Fruit fly (Drosophila melanogaster) whole organism, embryonic: Measurements from ENCODE around the gene Tim17b1.

Experiments
- BtbVII ChIP-seq: fragments of 200-800 bp; sonication (Bioruptor generic); optimal IDR thresholded peaks from 3 replicates; lab custom pipeline; 2017; ENCODE audit warnings: missing biosample characterization, mild to moderate bottlenecking, missing genetic modification characterization
- CG1024 ChIP-seq: fragments of 200-800 bp; sonication (Bioruptor generic); IDR thresholded peaks from 2 replicates; pipeline ENCODE4 v1.3.6; 2022; ENCODE audit warnings: missing biosample characterization, missing genetic modification characterization
- CG11093 ChIP-seq: fragments of 200-800 bp; sonication (Bioruptor generic); IDR thresholded peaks from 3 replicates; pipeline ENCODE4 v1.3.6; 2022; ENCODE audit warnings: missing biosample characterization, missing genetic modification characterization
- CG13775 ChIP-seq: fragments of 200-800 bp; sonication (Bioruptor generic); optimal IDR thresholded peaks from 3 replicates; lab custom pipeline; 2017; ENCODE audit warnings: missing biosample characterization, mild to moderate bottlenecking, missing genetic modification characterization
- CG14667 ChIP-seq: fragments of 200-800 bp; sonication (Bioruptor generic); IDR thresholded peaks from 2 replicates; pipeline ENCODE4 v1.3.6; 2022; ENCODE audit warnings: missing biosample characterization, missing genetic modification characterization
- CG14710 ChIP-seq: fragments of 200-800 bp; sonication (Bioruptor generic); optimal IDR thresholded peaks from 3 replicates; lab custom pipeline; 2019; ENCODE audit warnings: missing biosample characterization, mild to moderate bottlenecking, missing genetic modification characterization, moderate library complexity
- CG15514 ChIP-seq: fragments of 200-800 bp; sonication (Bioruptor generic); optimal IDR thresholded peaks from 3 replicates; lab custom pipeline; 2017; ENCODE audit warnings: missing biosample characterization, missing genetic modification characterization, mild to moderate bottlenecking, moderate library complexity, missing genetic modification reagents
- CG17328 ChIP-seq: fragments of 200-800 bp; sonication (Bioruptor generic); IDR thresholded peaks from 2 replicates; pipeline ENCODE4 v1.3.6; 2022; ENCODE audit warnings: missing biosample characterization, missing genetic modification characterization
- CG18599 ChIP-seq: fragments of 200-800 bp; sonication (Bioruptor generic); optimal IDR thresholded peaks from 3 replicates; lab custom pipeline; 2017; ENCODE audit warnings: missing biosample characterization, missing genetic modification characterization, mild to moderate bottlenecking, moderate library complexity, missing genetic modification reagents
- CG18619 ChIP-seq: fragments of 200-800 bp; sonication (Bioruptor generic); optimal IDR thresholded peaks from 3 replicates; lab custom pipeline; 2017; ENCODE audit warnings: missing biosample characterization, mild to moderate bottlenecking, missing genetic modification characterization
- CG2678 ChIP-seq: fragments of 200-800 bp; sonication (Bioruptor generic); optimal IDR thresholded peaks from 3 replicates; lab custom pipeline; 2019; ENCODE audit warnings: missing biosample characterization, mild to moderate bottlenecking, missing genetic modification characterization, moderate library complexity
- CG2875 ChIP-seq: fragments of 200-800 bp; sonication (Bioruptor generic); optimal IDR thresholded peaks from 2 replicates; lab custom pipeline; 2017; ENCODE audit warnings: missing biosample characterization, mild to moderate bottlenecking, missing genetic modification characterization, missing genetic modification reagents
- CG2889 ChIP-seq: fragments of 200-800 bp; sonication (Bioruptor generic); IDR thresholded peaks from 3 replicates; pipeline ENCODE4 v1.3.6; 2022; ENCODE audit warnings: missing biosample characterization, missing genetic modification characterization
- CG31224 ChIP-seq: fragments of 200-800 bp; sonication (Bioruptor generic); IDR thresholded peaks from 2 replicates; pipeline ENCODE4 v1.3.6; 2022; ENCODE audit warnings: missing biosample characterization, missing genetic modification characterization
- CG4282 ChIP-seq: fragments of 200-800 bp; sonication (Bioruptor generic); optimal IDR thresholded peaks from 2 replicates; lab custom pipeline; 2016; ENCODE audit warnings: missing biosample characterization, missing genetic modification characterization
- CG4360 ChIP-seq: fragments of 200-800 bp; sonication (Bioruptor generic); IDR thresholded peaks from 2 replicates; pipeline ENCODE4 v1.3.6; 2022; ENCODE audit warnings: missing biosample characterization, missing genetic modification characterization
- CG43689 ChIP-seq: fragments of 200-800 bp; sonication (Bioruptor generic); IDR thresholded peaks from 2 replicates; pipeline ENCODE4 v1.3.6; 2022; ENCODE audit warnings: missing biosample characterization, missing genetic modification characterization
- CG4424 ChIP-seq: fragments of 200-800 bp; sonication (Bioruptor generic); optimal IDR thresholded peaks from 3 replicates; lab custom pipeline; 2016; ENCODE audit warnings: missing biosample characterization, missing genetic modification characterization
- CG5180 ChIP-seq: fragments of 200-800 bp; sonication (Bioruptor generic); optimal IDR thresholded peaks from 3 replicates; lab custom pipeline; 2017; ENCODE audit warnings: missing biosample characterization, missing genetic modification characterization, mild to moderate bottlenecking, moderate library complexity, missing genetic modification reagents
- CG6175 ChIP-seq: fragments of 200-800 bp; sonication (Bioruptor generic); IDR thresholded peaks from 3 replicates; pipeline ENCODE4 v1.3.6; 2022; ENCODE audit warnings: missing biosample characterization, missing genetic modification characterization
- D19B ChIP-seq: fragments of 200-800 bp; sonication (Bioruptor generic); optimal IDR thresholded peaks from 2 replicates; lab custom pipeline; 2017; ENCODE audit warnings: missing biosample characterization, mild to moderate bottlenecking, missing genetic modification characterization
- Dll ChIP-seq: fragments of 200-800 bp; sonication (Bioruptor generic); IDR thresholded peaks from 4 replicates; pipeline ENCODE4 v1.3.6; 2022; ENCODE audit warnings: missing biosample characterization, missing genetic modification characterization; ENCODE audit not compliant: partially characterized antibody
- Hey ChIP-seq: fragments of 200-800 bp; sonication (Bioruptor generic); optimal IDR thresholded peaks from 3 replicates; lab custom pipeline; 2018; ENCODE audit warnings: missing biosample characterization, mild to moderate bottlenecking, missing genetic modification characterization
- Mrtf ChIP-seq: fragments of 200-800 bp; sonication (Bioruptor generic); IDR thresholded peaks from 3 replicates; pipeline ENCODE4 v1.3.6; 2022; ENCODE audit warnings: missing biosample characterization, missing genetic modification characterization
- NFAT ChIP-seq: fragments of 200-800 bp; sonication (Bioruptor generic); IDR thresholded peaks from 2 replicates; pipeline ENCODE4 v1.3.6; 2022; ENCODE audit warnings: missing biosample characterization, missing genetic modification characterization
- Poxn ChIP-seq: fragments of 200-800 bp; sonication (Bioruptor generic); IDR thresholded peaks from 2 replicates; pipeline ENCODE4 v1.3.6; 2022; ENCODE audit warnings: missing biosample characterization, missing genetic modification characterization
- Rx ChIP-seq: fragments of 200-800 bp; sonication (Bioruptor generic); IDR thresholded peaks from 2 replicates; pipeline ENCODE4 v1.3.6; 2022; ENCODE audit warnings: missing biosample characterization, missing genetic modification characterization
- Xrp1 ChIP-seq: fragments of 200-800 bp; sonication (Bioruptor generic); IDR thresholded peaks from 2 replicates; pipeline ENCODE4 v1.3.6; 2022; ENCODE audit warnings: missing biosample characterization, missing genetic modification characterization
- ase ChIP-seq: fragments of 200-800 bp; sonication (Bioruptor generic); IDR thresholded peaks from 3 replicates; pipeline ENCODE4 v1.3.6; 2022; ENCODE audit warnings: missing biosample characterization, missing genetic modification characterization
- chinmo ChIP-seq: fragments of 200-800 bp; sonication (Bioruptor generic); IDR thresholded peaks from 4 replicates; pipeline ENCODE4 v1.3.6; 2022; ENCODE audit warnings: missing biosample characterization, missing genetic modification characterization; ENCODE audit not compliant: partially characterized antibody
- cwo ChIP-seq: fragments of 200-800 bp; sonication (Bioruptor generic); optimal IDR thresholded peaks from 3 replicates; lab custom pipeline; 2017; ENCODE audit warnings: missing biosample characterization, missing genetic modification characterization, mild to moderate bottlenecking, moderate library complexity, missing genetic modification reagents
- dan ChIP-seq: fragments of 200-800 bp; sonication (Bioruptor generic); IDR thresholded peaks from 2 replicates; pipeline ENCODE4 v1.3.6; 2022; ENCODE audit warnings: missing biosample characterization, missing genetic modification characterization
- dm ChIP-seq: fragments of 200-800 bp; sonication (Bioruptor generic); optimal IDR thresholded peaks from 3 replicates; lab custom pipeline; 2016; ENCODE audit warnings: missing biosample characterization, missing genetic modification characterization
- emc ChIP-seq: fragments of 200-800 bp; sonication (Bioruptor generic); optimal IDR thresholded peaks from 2 replicates; lab custom pipeline; 2016; ENCODE audit warnings: missing biosample characterization, missing genetic modification characterization
- en ChIP-seq: fragments of 200-800 bp; sonication (Bioruptor generic); optimal IDR thresholded peaks from 2 replicates; lab custom pipeline; 2016; ENCODE audit warnings: missing biosample characterization, missing genetic modification characterization
- eyg ChIP-seq: fragments of 200-800 bp; sonication (Bioruptor generic); optimal IDR thresholded peaks from 3 replicates; lab custom pipeline; 2016; ENCODE audit warnings: missing biosample characterization, missing genetic modification characterization
- fd102C ChIP-seq: fragments of 200-800 bp; sonication (Bioruptor generic); optimal IDR thresholded peaks from 2 replicates; lab custom pipeline; 2018; ENCODE audit warnings: missing biosample characterization, mild to moderate bottlenecking, missing genetic modification characterization, moderate library complexity
- gce ChIP-seq: fragments of 200-800 bp; sonication (Bioruptor generic); IDR thresholded peaks from 3 replicates; pipeline ENCODE4 v1.3.6; 2022; ENCODE audit warnings: missing biosample characterization, missing genetic modification characterization
- jigr1 ChIP-seq: fragments of 200-800 bp; sonication (Bioruptor generic); IDR thresholded peaks from 3 replicates; pipeline ENCODE4 v1.3.6; 2022; ENCODE audit warnings: missing biosample characterization, missing genetic modification characterization
- jumu ChIP-seq: fragments of 200-800 bp; sonication (Bioruptor generic); optimal IDR thresholded peaks from 3 replicates; lab custom pipeline; 2016; ENCODE audit warnings: missing biosample characterization, missing genetic modification characterization
- lov ChIP-seq, 2 experiments: fragments of 200-800 bp in 1 of 2; fragments of >200 bp in 1 of 2; sonication (Bioruptor generic) in 1 of 2; IDR thresholded peaks in 1 of 2; optimal IDR thresholded peaks in 1 of 2; 2 replicates in 1 of 2; 3 replicates in 1 of 2; pipeline versions ENCODE4 v1.3.6 to Lab custom; 2017 to 2022; ENCODE audit warnings: missing biosample characterization in 1 of 2, missing genetic modification characterization in 1 of 2
- mam ChIP-seq: fragments of 200-800 bp; sonication (Bioruptor generic); optimal IDR thresholded peaks from 3 replicates; lab custom pipeline; 2016; ENCODE audit warnings: missing biosample characterization, missing genetic modification characterization
- repo ChIP-seq: fragments of 200-800 bp; sonication (Bioruptor generic); optimal IDR thresholded peaks from 2 replicates; lab custom pipeline; 2016; ENCODE audit warnings: missing biosample characterization, missing genetic modification characterization
- rib ChIP-seq: fragments of 200-800 bp; sonication (Bioruptor generic); IDR thresholded peaks from 2 replicates; pipeline ENCODE4 v1.3.6; 2022; ENCODE audit warnings: missing biosample characterization, missing genetic modification characterization
- seq ChIP-seq: fragments of 200-800 bp; sonication (Bioruptor generic); IDR thresholded peaks from 2 replicates; pipeline ENCODE4 v1.3.6; 2022; ENCODE audit warnings: missing biosample characterization, missing genetic modification characterization
- shn ChIP-seq: fragments of 200-800 bp; sonication (Bioruptor generic); optimal IDR thresholded peaks from 3 replicates; lab custom pipeline; 2016; ENCODE audit warnings: missing biosample characterization, missing genetic modification characterization
- so ChIP-seq: fragments of 200-800 bp; sonication (Bioruptor generic); IDR thresholded peaks from 3 replicates; pipeline ENCODE4 v1.3.6; 2022; ENCODE audit warnings: missing biosample characterization, missing genetic modification characterization
- sug ChIP-seq: fragments of 200-800 bp; optimal IDR thresholded peaks from 2 replicates; lab custom pipeline; 2019; ENCODE audit warnings: missing biosample characterization, mild to moderate bottlenecking, missing genetic modification characterization, moderate library complexity
- tio ChIP-seq: fragments of 200-800 bp; sonication (Bioruptor generic); optimal IDR thresholded peaks from 2 replicates; lab custom pipeline; 2017; ENCODE audit warnings: missing biosample characterization, missing genetic modification characterization, inconsistent platforms
- tna ChIP-seq: fragments of 200-800 bp; sonication (Bioruptor generic); IDR thresholded peaks from 2 replicates; pipeline ENCODE4 v1.3.6; 2022; ENCODE audit warnings: missing biosample characterization, missing genetic modification characterization; ENCODE audit not compliant: partially characterized antibody
- usp ChIP-seq: fragments of >200 bp; optimal IDR thresholded peaks from 2 replicates; lab custom pipeline; 2017; ENCODE audit warnings: missing biosample characterization, missing genetic modification characterization
- vfl ChIP-seq: fragments of 200-800 bp; sonication (Bioruptor generic); optimal IDR thresholded peaks from 2 replicates; lab custom pipeline; 2016; ENCODE audit warnings: missing biosample characterization, missing genetic modification characterization

Gene Tim17b1

dm6 chr3R:5281094-5281493, 18.9 kb upstream of the Tim17b1 start (continued):
- TF ChIP-seq usp (GFP tag; lab: Kevin White, UChicago) (no peak), Dll (GFP tag; lab: Robert Waterston, UW) (no peak), dm (GFP tag; lab: Kevin White, UChicago) (no peak), CG31224 (GFP tag; lab: Robert Waterston, UW) (peak; percentile 13; the same call in 1 of the 2 replicates), CG4360 (GFP tag; lab: Robert Waterston, UW) (no peak), CG18619 (GFP tag; lab: Kevin White, UChicago) (no peak), gce (no peak), tio (GFP tag; lab: Kevin White, UChicago) (no peak), CG15514 (GFP tag; lab: Kevin White, UChicago) (no peak), CG4424 (GFP tag; lab: Kevin White, UChicago) (no peak), Hey (tag; lab: Kevin White, UChicago) (no peak), CG2889 (GFP tag; lab: Robert Waterston, UW) (no peak), D19B (GFP tag; lab: Kevin White, UChicago) (peak; percentile 74), seq (GFP tag; lab: Robert Waterston, UW) (no peak), emc (no peak), mam (GFP tag; lab: Kevin White, UChicago) (no peak), CG18599 (GFP tag; lab: Kevin White, UChicago) (no peak), repo (GFP tag; lab: Kevin White, UChicago) (no peak), BtbVII (no peak), vfl (GFP tag; lab: Kevin White, UChicago) (no peak), CG2875 (GFP tag; lab: Kevin White, UChicago) (no peak), lov (optimal IDR thresholded peaks at IDR 0.05; lab: Kevin White, UChicago) (no peak), lov (GFP tag; IDR thresholded peaks at IDR 0.05; lab: Robert Waterston, UW) (no peak), cwo (GFP tag; lab: Kevin White, UChicago) (no peak), Mrtf (GFP tag; lab: Robert Waterston, UW) (no peak), rib (no peak), CG17328 (no peak), CG14710 (tag; lab: Kevin White, UChicago) (no peak), CG2678 (no peak), Xrp1 (GFP tag; lab: Robert Waterston, UW) (peak; percentile 29; the same call in 1 of the 2 replicates), chinmo (0 out of 4 replicates have a peak, but pooled peaks have one; percentile 39), CG14667 (GFP tag; lab: Robert Waterston, UW) (no peak), CG43689 (GFP tag; lab: Robert Waterston, UW) (no peak), en (GFP tag; lab: Kevin White, UChicago) (no peak), so (GFP tag; lab: Robert Waterston, UW) (no peak), sug (tag; lab: Kevin White, UChicago) (no peak), ase (no peak), fd102C (GFP tag; lab: Kevin White, UChicago) (no peak), Rx (GFP tag; lab: Robert Waterston, UW) (no peak), CG11093 (GFP tag; lab: Robert Waterston, UW) (0 out of 3 replicates have a peak, but pooled peaks have one; percentile 15), jumu (GFP tag; lab: Kevin White, UChicago) (no peak), dan (GFP tag; lab: Robert Waterston, UW) (no peak), Poxn (GFP tag; lab: Robert Waterston, UW) (no peak), tna (no peak), NFAT (GFP tag; lab: Robert Waterston, UW) (peak; percentile 62; the same call in 1 of the 2 replicates), CG5180 (GFP tag; lab: Kevin White, UChicago) (no peak), CG13775 (GFP tag; lab: Kevin White, UChicago) (no peak), CG1024 (GFP tag; lab: Robert Waterston, UW) (no peak), CG4282 (GFP tag; lab: Kevin White, UChicago) (no peak), CG6175 (no peak), jigr1 (no peak), shn (GFP tag; lab: Kevin White, UChicago) (no peak), eyg (GFP tag; lab: Kevin White, UChicago) (no peak)
